Worm (Caenorhabditis elegans): ENCODE results near the gene R11G1.2.

Gene R11G1.2

DNA sequence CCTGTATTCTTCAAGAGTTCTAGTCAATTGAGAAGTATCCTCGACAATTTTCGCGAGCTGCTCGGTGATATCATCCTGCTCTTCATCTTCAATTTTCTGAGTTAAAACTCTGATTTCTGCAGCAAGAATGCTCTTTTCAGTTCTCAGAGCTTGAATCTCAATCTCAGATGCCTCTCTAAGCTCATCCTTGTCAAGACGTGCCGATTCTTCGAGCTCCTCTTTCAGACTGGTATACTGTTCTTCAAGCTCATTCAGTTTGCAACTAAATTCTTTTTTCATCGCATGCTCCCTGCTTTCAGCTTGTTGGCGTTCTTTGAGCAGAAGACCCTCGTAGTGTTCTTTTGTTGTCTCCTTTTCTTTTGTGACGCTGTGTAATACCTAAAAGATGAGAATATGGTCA, 36.0 kb downstream of the R11G1.2 start:
- no peak for TF ChIP-seq F10E7.11 (tag; optimal IDR thresholded peaks at IDR 0.05)
- TF ChIP-seq pbrm-1 (GFP tag; IDR thresholded peaks at IDR 0.05), result no peak
- TF ChIP-seq egl-44 (GFP tag; IDR thresholded peaks at IDR 0.05), result no peak
- TF ChIP-seq mes-4 (tag; optimal IDR thresholded peaks at IDR 0.05), result no peak
- no peak for TF ChIP-seq mcd-1 (GFP tag; IDR thresholded peaks at IDR 0.05)
- no peak for TF ChIP-seq tlf-1 (GFP tag; optimal IDR thresholded peaks at IDR 0.05)
- TF ChIP-seq lsl-1 (GFP tag; optimal IDR thresholded peaks at IDR 0.05), result no peak
- no peak for TF ChIP-seq xnd-1 (tag; optimal IDR thresholded peaks at IDR 0.05)
- TF ChIP-seq F22D6.2 (tag; optimal IDR thresholded peaks at IDR 0.05), result no peak
- no peak for TF ChIP-seq snpc-1.1 (tag; optimal IDR thresholded peaks at IDR 0.05; ENCODE audit: insufficient read depth)
- no peak for TF ChIP-seq akir-1 (GFP tag; optimal IDR thresholded peaks at IDR 0.05)
- no peak for TF ChIP-seq F39B2.1 (GFP tag; IDR thresholded peaks at IDR 0.05)
- TF ChIP-seq atf-7 (tag; optimal IDR thresholded peaks at IDR 0.05), result no peak
- no peak for TF ChIP-seq B0019.2 (GFP tag; conservative IDR thresholded peaks at IDR 0.05)
- no peak for TF ChIP-seq aptf-3 (GFP tag; IDR thresholded peaks at IDR 0.05)
- TF ChIP-seq ztf-6 (GFP tag; IDR thresholded peaks at IDR 0.05), result no peak
- TF ChIP-seq lir-1 (GFP tag; conservative IDR thresholded peaks at IDR 0.05), result no peak
- no peak for TF ChIP-seq attf-6 (GFP tag; IDR thresholded peaks at IDR 0.05)
- TF ChIP-seq F52B5.7 (tag; optimal IDR thresholded peaks at IDR 0.05), result no peak

DNA sequence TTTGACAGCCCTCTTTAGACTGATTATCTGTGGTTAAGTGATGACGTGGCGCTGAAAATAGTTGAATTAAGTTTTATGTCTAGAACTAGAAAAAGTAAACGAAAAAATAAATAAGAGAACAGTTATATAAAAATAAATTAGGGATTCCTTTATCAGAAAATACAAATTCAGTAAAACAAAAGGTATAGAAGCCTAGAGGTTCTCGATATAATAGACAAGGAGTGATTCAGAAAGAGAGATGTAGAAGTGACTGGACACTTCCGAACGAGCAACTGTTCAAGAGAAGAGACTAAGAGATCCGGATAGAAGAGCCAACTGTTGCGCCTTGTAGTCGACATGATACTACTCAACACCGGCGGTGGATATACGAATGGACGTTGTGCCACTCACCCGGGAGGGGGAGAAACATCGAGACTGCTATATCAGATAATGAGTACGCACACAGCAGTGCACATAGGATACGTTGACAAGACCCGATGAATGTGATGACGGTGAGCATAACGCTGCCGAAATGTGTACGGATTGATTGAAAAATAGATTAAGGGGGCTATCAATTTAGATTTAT, 38.8 kb downstream of the R11G1.2 start, which contains the start of gene tag-278:
Gene tag-278 (minus strand): TSS at position 51 of the 565 bp plus-strand sequence.
- TF ChIP-seq die-1 (tag; optimal IDR thresholded peaks at IDR 0.05) (no peak), egrh-3 (GFP tag; IDR thresholded peaks at IDR 0.05) (no peak), nhr-179 (tag; optimal IDR thresholded peaks at IDR 0.05) (no peak), efl-1 (GFP tag; optimal IDR thresholded peaks at IDR 0.05) (no peak), F33H1.4 (GFP tag; IDR thresholded peaks at IDR 0.05) (no peak), atf-7 (tag; optimal IDR thresholded peaks at IDR 0.05) (no peak), ceh-91 (GFP tag; IDR thresholded peaks at IDR 0.05) (no peak), ceh-79 (tag; optimal IDR thresholded peaks at IDR 0.05) (no peak), Y79H2A.3 (GFP tag; conservative IDR thresholded peaks at IDR 0.05) (no peak), sdz-38 (tag; optimal IDR thresholded peaks at IDR 0.05) (no peak), bed-2 (GFP tag; IDR thresholded peaks at IDR 0.05) (no peak), nfya-1 (tag; optimal IDR thresholded peaks at IDR 0.05; ENCODE audit: borderline replicate concordance, insufficient read depth) (no peak), Y67H2A.10 (GFP tag; conservative IDR thresholded peaks at IDR 0.05) (no peak), F39B2.1 (GFP tag; IDR thresholded peaks at IDR 0.05) (no peak)

- TF ChIP-seq ets-4 (GFP tag; optimal IDR thresholded peaks at IDR 0.05), result no peak
- TF ChIP-seq snpc-3.4 (tag; optimal IDR thresholded peaks at IDR 0.05), result no peak
- no peak for TF ChIP-seq akir-1 (GFP tag; optimal IDR thresholded peaks at IDR 0.05)
- TF ChIP-seq ztf-26 (tag; optimal IDR thresholded peaks at IDR 0.05), result no peak
- TF ChIP-seq him-1 (tag; optimal IDR thresholded peaks at IDR 0.05), result no peak
- no peak for TF ChIP-seq let-526 (GFP tag; IDR thresholded peaks at IDR 0.05)
- no peak for TF ChIP-seq snpc-1.1 (tag; optimal IDR thresholded peaks at IDR 0.05; ENCODE audit: insufficient read depth)
- TF ChIP-seq F49E8.2 (tag; optimal IDR thresholded peaks at IDR 0.05; ENCODE audit: insufficient read depth), result no peak
- no peak for TF ChIP-seq lin-40 (tag; optimal IDR thresholded peaks at IDR 0.05)
- TF ChIP-seq aptf-3 (GFP tag; IDR thresholded peaks at IDR 0.05), result no peak
- TF ChIP-seq F37B4.10 (GFP tag; IDR thresholded peaks at IDR 0.05), result no peak
- no peak for TF ChIP-seq cebp-1 (GFP tag; IDR thresholded peaks at IDR 0.05)
- TF ChIP-seq cebp-1 (tag; optimal IDR thresholded peaks at IDR 0.05), result no peak
- no peak for TF ChIP-seq hmg-20 (GFP tag; IDR thresholded peaks at IDR 0.05)
- no peak for TF ChIP-seq lin-26 (GFP tag; IDR thresholded peaks at IDR 0.05)
- TF ChIP-seq lin-54 (GFP tag; optimal IDR thresholded peaks at IDR 0.05), result no peak
- TF ChIP-seq ceh-100 (GFP tag; IDR thresholded peaks at IDR 0.05), result no peak
- no peak for TF ChIP-seq C17E4.6 (GFP tag; IDR thresholded peaks at IDR 0.05)
- TF ChIP-seq nhr-27 (tag; optimal IDR thresholded peaks at IDR 0.05), result no peak
- TF ChIP-seq madf-10 (tag; optimal IDR thresholded peaks at IDR 0.05), result no peak
These were observed 39.4 kb downstream of the R11G1.2 start for ce11 chrX:3689802-3690201.

Data from whole organism, young adult.